Fruit fly (Drosophila melanogaster) Kc167 (cell line): Measurements from ENCODE around the gene for.

Experiments
- h ChIP-seq: fragments of >200 bp; optimal IDR thresholded peaks from 3 replicates; lab custom pipeline; 2018; ENCODE audit warnings: missing external identifiers
- insv ChIP-seq: fragments of >200 bp; optimal IDR thresholded peaks from 3 replicates; lab custom pipeline; 2018; ENCODE audit warnings: missing external identifiers

DNA sequence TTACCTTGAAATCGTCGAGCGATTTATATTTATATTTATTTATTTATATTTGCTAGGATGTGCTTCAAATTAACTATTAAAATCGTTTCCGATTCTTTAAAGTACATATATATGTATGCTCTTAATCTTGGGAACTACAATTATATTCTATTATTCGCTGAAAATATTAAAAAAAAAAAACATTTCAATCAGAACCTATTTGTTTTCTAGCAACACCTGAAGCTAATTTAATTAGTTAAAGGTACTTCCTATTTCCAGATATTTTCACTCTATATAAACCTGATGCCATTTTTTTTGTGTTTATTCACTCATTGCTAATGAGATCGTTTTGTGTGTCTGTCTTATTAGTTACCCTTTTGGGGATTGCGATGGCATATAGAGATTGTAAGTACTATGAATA is 44.2 kb upstream of the for start, which contains the start of gene CG42467:
- no peak for TF ChIP-seq insv (lab: Kevin White, UChicago)
- no peak for TF ChIP-seq h (lab: Kevin White, UChicago)
